Fruit fly (Drosophila melanogaster): ENCODE results near the gene CG3698.

CG3698 gene

dm6 chr3L:20800208-20800607 is 2.0 kb upstream of the CG3698 start, which contains the start of gene Spc105R:
Spc105R (plus strand) TSS chr3L:20800410.
- TF ChIP-seq noc (tag; optimal IDR thresholded peaks at IDR 0.05), result no peak

DNA sequence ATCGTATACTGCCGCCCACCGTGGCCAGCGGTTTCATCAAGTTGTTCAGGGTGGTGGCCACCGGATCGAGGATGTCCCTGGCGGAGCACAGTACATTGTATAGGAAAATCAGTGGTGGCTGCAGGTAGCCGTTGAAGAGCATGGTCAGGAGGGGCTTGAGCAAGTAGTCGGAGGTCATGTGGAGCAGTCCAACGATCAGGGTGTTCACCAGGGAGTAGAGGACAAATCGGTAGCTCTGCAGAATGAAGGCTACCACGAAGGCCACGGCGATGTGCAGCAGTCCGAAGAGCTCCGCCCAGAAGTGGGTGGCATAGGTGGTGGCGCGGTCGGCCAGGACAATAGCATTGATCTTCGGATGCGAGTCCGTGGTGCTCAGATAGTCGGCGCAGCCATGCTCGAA is 796 bp downstream of the CG3698 start:
- no peak for TF ChIP-seq noc (tag; optimal IDR thresholded peaks at IDR 0.05)

DNA sequence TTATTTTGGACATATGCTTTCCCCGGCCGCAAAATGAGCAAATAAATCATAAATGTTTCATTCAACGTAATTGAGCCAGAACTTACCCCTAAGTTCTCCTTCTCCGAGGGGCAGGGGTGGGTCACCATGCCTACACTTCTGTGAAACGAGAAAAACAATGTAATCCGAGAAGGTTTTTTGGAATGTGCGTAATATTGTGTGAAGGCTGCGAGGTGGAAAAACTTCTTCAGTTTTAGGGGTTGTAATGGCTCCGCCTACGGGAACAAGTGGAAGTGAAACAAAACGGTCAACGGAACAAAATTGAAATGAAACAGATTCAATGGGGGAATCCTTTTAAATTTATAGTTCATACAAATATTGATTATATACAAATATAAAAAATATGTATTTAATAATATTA is 1.4 kb downstream of the CG3698 start:
- TF ChIP-seq noc (tag; optimal IDR thresholded peaks at IDR 0.05), result no peak

dm6 chr3L:20792693-20793092 is 5.5 kb downstream of the CG3698 start, which contains the start of gene Six4:
Six4 (minus strand) TSS chr3L:20792777.
- no peak for TF ChIP-seq noc (tag; optimal IDR thresholded peaks at IDR 0.05)

dm6 chr3L:20789299-20789698 is 8.9 kb downstream of the CG3698 start:
- TF ChIP-seq noc (tag; optimal IDR thresholded peaks at IDR 0.05), result no peak

dm6 chr3L:20787835-20788380 is 10.3 kb downstream of the CG3698 start, which contains the start of gene CG11396:
CG11396 (minus strand) TSS chr3L:20788137.
- TF ChIP-seq noc (tag; optimal IDR thresholded peaks at IDR 0.05), result no peak

DNA sequence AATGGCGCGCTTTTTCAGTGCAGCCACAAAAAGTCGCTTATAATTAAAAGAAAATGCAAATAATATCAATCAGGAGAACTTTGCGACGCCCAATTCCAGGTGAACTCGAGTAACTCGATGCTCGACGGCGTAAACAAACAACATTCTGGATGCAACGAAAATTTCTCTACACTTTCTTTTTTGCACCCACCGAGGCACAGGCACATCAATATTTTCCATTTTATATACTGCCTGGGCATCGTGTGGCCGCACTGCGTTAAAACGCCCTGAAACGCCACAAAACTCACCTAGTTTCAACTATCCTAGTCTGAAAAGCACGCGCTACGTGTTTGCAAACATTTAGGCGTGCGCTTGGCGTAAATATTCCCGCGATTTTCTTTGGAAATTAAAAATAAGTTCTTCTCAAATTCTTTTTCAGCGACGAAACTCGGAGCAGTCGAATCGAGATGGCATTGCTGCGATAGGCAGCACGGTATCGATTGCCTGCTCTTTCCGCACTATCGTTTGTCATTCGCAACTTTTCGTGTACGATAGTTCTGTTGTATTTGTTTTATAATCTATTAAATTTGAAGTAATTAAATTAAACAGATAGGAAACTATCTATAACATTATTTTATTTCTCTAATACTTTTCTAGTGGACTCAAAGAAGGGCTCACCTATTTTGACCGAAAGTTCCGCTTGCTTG is 12.3 kb downstream of the CG3698 start, which contains the start of gene Pcif1:
Pcif1 (minus strand) TSS at position 456 of the 686 bp plus-strand sequence.
- no peak for TF ChIP-seq noc (tag; optimal IDR thresholded peaks at IDR 0.05)

dm6 chr3L:20784812-20785671 is 13.1 kb downstream of the CG3698 start:
- TF ChIP-seq noc (tag; optimal IDR thresholded peaks at IDR 0.05), result peak; percentile 66

DNA sequence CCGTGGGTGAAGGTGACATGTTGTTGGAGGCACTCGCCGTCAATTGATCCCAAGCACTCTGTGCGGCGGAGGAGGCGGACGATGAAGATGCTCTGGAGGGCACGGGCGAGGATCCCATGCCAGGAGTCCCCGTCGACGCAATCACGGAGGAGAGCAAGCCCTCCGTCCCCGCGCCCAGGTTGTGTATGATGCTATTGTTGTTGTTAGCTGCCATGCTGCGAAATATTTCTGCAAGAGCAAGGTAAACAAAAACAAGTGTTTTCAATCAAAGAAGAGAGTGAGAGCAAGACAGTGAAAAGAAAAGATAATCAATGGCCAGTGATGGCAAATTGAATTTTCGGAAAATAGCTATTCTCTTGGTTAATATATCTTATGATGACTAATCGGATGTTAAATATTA is 13.8 kb downstream of the CG3698 start:
- no peak for TF ChIP-seq noc (tag; optimal IDR thresholded peaks at IDR 0.05)

DNA sequence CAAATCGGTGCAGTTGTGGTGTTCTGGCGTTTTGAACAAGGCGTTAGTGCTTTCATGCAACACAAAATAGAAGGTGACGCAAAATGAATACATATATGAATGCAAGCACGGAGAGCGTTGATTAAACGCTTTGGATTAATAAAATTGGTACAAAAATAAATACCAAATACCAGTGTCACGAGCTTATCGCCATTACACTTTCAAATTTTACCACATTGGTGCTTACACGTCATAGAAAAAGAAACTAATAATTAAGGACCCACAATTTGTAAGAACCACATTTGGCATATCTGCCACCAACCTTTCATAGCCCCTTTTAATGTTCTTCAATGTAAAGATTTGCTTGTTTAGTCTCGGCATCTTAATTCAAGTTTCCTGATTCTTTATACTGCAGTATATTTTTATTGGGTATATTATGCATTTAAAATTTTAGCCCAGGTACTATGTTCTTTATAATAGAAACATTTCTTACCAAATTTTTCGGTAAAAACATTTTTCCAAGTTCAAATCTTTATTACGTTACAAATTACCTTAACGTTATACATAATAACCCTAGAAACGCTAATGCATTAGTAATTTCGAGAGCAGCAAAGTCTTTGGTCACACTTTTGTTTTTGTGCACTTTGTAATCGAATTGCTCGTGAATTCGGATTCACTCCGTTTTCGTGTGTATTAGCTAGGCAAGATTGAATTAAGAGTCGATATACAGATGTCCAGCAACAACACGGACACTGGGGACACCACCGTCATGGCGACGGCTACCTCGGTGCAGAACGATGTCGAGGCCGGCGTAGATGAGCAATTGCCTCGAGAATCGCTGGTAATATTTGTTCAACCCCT is 19.7 kb downstream of the CG3698 start, which contains the start of the genes Pex16 and Pex14:
Pex16 (minus strand) TSS at position 41 of the 840 bp plus-strand sequence.
Pex14 (plus strand) TSS at position 576 of the 840 bp plus-strand sequence.
- no peak for TF ChIP-seq noc (tag; optimal IDR thresholded peaks at IDR 0.05)

DNA sequence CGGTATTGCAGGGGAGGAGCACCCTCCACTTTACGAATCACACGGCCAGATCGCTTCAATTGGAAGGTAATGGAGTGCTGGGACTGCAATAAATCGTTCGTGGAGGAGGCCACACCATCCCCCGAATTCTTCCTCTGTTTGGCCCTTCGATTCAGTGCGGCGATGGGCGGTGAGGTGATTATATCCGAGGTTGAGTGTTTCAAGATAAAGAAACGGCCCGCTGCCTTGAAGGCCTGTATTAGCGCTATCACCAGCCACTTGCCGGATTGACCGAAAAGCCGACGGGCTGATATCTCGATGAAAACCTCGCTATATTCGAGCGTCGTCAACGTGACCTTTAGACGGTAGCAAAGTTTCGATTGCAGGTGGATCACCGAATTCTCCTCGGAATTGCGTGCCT is 20.7 kb downstream of the CG3698 start:
- TF ChIP-seq noc (tag; optimal IDR thresholded peaks at IDR 0.05), result no peak

DNA sequence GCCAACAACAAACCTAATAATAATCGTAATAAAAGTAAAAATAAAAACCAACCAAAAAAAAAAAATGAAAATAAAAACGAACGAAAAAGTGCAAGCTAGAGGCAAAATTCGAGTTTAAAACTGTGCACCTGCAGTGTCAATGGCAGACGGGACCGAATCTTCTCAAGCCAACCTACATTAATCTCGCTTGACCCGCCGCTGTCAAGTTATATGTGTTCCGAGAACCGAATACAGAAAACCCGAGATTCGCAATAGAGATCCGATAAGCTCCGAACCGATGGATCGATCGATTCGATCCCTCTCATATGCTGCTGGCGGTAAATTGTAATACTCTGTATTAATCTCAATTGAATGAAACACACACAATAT is 25.5 kb downstream of the CG3698 start:
- TF ChIP-seq noc (tag; optimal IDR thresholded peaks at IDR 0.05), result no peak

DNA sequence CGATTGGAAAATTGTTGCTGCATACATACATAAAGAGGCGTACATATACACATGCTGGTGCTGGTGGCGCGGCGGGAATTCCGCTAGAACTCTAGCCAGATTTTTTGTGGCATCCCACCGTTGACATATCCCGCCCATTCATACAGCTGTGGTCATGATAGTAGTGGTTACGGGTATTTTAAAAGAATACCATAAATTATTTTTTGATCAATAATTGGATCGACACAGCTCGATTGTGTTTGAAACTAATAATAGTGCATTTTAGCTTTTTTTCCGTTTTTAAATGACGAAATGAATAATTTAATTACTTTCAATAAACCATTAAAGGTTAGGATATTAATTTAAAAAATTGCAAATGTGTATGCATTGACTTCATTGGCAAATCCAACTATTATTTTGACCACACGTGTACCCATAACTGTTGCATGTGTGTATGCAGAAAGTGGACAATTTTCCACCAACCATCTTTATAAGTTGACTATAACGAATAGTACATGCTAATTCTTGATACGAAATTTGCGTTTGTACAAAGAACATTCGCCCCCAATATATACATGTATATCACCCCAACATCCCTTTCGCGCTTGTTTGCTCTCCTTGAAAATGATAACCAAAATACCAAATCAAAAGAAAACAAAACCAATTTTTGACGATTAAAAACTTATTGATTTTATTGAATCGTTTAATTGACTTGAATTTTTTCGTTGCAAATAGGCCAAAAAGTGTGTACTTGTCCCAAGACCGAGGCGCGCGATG is 26.1 kb downstream of the CG3698 start:
- peak; percentile 38 for TF ChIP-seq noc (tag; optimal IDR thresholded peaks at IDR 0.05)

dm6 chr3L:20771001-20771890 is 26.9 kb downstream of the CG3698 start, which contains the start of the genes CG4042 and Pitslre:
CG4042 (minus strand) TSS chr3L:20771507.
Pitslre (plus strand) TSS chr3L:20771528.
- TF ChIP-seq noc (tag; optimal IDR thresholded peaks at IDR 0.05), result no peak
